Fruit fly (Drosophila melanogaster) whole organism, pupa: ENCODE measurements around the gene ZIPIC.
A peak's percentile ranks its signal among the peaks of the same experiment; 100 is the strongest.

Experiments used
- CG10348 ChIP-seq: fragments of 200-800 bp; sonication (Bioruptor generic); IDR thresholded peaks from 2 replicates; pipeline ENCODE4 v1.3.6; 2022; ENCODE audit warnings: missing biosample characterization, missing genetic modification characterization
- CG12605 ChIP-seq: fragments of 200-800 bp; sonication (Bioruptor generic); IDR thresholded peaks from 2 replicates; pipeline ENCODE4 v1.3.6; 2022; ENCODE audit warnings: missing biosample characterization, missing genetic modification characterization
- EcR ChIP-seq: fragments of 200-800 bp; sonication (Bioruptor generic); optimal IDR thresholded peaks from 3 replicates; lab custom pipeline; 2019; ENCODE audit warnings: missing biosample characterization, missing genetic modification characterization, mild to moderate bottlenecking, moderate library complexity, missing genetic modification reagents
- Pif1A ChIP-seq: fragments of 200-800 bp; sonication (Bioruptor generic); optimal IDR thresholded peaks from 3 replicates; lab custom pipeline; 2016; ENCODE audit warnings: missing biosample characterization, missing genetic modification characterization
- Pif1B ChIP-seq: fragments of 200-800 bp; sonication (Bioruptor generic); optimal IDR thresholded peaks from 3 replicates; lab custom pipeline; 2016; ENCODE audit warnings: missing biosample characterization, missing genetic modification characterization

- peak; percentile 88 for TF ChIP-seq Pif1A
- TF ChIP-seq Pif1B = peak; percentile 94
- peak; percentile 78 for TF ChIP-seq CG12605 (GFP tag; lab: Robert Waterston, UW)
- peak; percentile 84 for TF ChIP-seq CG10348
- TF ChIP-seq EcR = no peak
Observed at dm6 chr3R:30046029-30047001, 9.6 kb upstream of the ZIPIC start, which contains the start of the genes RpL32 and CG7943.
